Worm (Caenorhabditis elegans) whole organism, mixed stage, embryonic: ENCODE results near the gene srbc-67.

Experiments
- nhr-237 ChIP-seq: fragments of 150-350 bp; optimal IDR thresholded peaks from 2 replicates; lab custom pipeline; 2014; ENCODE audit warnings: missing biosample characterization, missing genetic modification characterization
- unc-120 ChIP-seq: sonication (generic microtip); optimal IDR thresholded peaks from 2 replicates; lab custom pipeline; 2017; ENCODE audit warnings: missing genetic modification characterization, missing compliant biosample characterization; ENCODE audit not compliant: poor library complexity, severe bottlenecking
- unc-62 ChIP-seq: fragments of 150-350 bp; optimal IDR thresholded peaks from 2 replicates; lab custom pipeline; 2014; ENCODE audit warnings: missing biosample characterization, missing genetic modification reagents, missing genetic modification characterization

DNA sequence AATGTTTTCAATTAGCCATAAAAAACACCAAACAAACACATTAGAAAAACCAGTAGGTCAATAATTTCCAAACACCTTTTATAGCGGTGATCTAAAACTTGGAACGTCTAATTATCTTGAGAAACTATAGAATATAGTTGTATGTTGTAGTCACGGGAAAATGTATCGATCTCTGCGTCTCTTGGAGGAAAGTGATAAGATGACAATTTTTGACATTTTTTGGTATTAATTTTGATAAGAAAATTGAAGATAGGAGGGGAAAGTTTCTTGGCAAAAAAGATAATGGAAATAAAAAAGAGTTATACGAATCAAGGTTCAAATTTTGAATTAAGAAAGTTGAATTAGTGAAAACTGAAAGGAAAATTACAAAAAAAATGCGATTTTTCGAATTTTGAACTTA is 35.3 kb downstream of the srbc-67 start:
- TF ChIP-seq unc-120 (tag; lab: Kevin White, UChicago) (no peak), unc-62 (no peak), nhr-237 (tag; lab: Kevin White, UChicago) (no peak)
